Fruit fly (Drosophila melanogaster) whole organism: ENCODE measurements around the gene CG43448.

Experiments used
- CG8478 ChIP-seq: fragments of >200 bp; optimal IDR thresholded peaks from 2 replicates; lab custom pipeline; 2018; ENCODE audit warnings: inconsistent platforms
- Dll ChIP-seq: fragments of >200 bp; optimal IDR thresholded peaks from 2 replicates; lab custom pipeline; 2017
- EcR ChIP-seq, 2 experiments: fragments of >200 bp; optimal IDR thresholded peaks; 2 replicates each; lab custom pipeline; 2017; ENCODE audit warnings: missing biosample characterization in 2 of 2, missing genetic modification characterization in 2 of 2, missing genetic modification reagents in 2 of 2
- pan ChIP-seq: fragments of >200 bp; optimal IDR thresholded peaks from 2 replicates; lab custom pipeline; 2017
- psq ChIP-seq: fragments of >200 bp; optimal IDR thresholded peaks from 2 replicates; lab custom pipeline; 2017
- usp ChIP-seq: fragments of >200 bp; optimal IDR thresholded peaks from 2 replicates; lab custom pipeline; 2017; ENCODE audit warnings: missing biosample characterization, missing genetic modification characterization, mixed read lengths

The CG43448 gene

DNA sequence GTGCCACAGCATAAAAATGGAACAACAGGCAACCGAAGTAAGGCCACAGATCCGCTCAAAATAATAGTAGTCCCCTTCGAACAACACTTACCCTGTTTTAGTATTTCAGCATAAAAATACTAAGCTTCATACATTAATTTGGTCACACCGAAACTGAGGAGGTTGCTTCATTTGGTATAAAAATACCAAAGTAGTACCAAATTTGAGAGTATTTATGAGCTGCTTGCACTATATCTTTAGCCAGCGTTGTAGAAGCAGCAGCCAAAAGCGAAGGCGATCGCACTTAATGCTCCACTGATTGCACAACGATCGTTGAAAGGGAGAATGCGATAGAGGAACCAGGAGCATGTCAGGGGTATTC is 21.4 kb upstream of the CG43448 start:
- TF ChIP-seq CG8478 (lab: Kevin White, UChicago) (no peak), psq (lab: Kevin White, UChicago) (no peak), pan (no peak), EcR (GFP tag; optimal IDR thresholded peaks at IDR 0.05; lab: Kevin White, UChicago) (no peak), Dll (no peak), usp (GFP tag; lab: Kevin White, UChicago) (no peak)

DNA sequence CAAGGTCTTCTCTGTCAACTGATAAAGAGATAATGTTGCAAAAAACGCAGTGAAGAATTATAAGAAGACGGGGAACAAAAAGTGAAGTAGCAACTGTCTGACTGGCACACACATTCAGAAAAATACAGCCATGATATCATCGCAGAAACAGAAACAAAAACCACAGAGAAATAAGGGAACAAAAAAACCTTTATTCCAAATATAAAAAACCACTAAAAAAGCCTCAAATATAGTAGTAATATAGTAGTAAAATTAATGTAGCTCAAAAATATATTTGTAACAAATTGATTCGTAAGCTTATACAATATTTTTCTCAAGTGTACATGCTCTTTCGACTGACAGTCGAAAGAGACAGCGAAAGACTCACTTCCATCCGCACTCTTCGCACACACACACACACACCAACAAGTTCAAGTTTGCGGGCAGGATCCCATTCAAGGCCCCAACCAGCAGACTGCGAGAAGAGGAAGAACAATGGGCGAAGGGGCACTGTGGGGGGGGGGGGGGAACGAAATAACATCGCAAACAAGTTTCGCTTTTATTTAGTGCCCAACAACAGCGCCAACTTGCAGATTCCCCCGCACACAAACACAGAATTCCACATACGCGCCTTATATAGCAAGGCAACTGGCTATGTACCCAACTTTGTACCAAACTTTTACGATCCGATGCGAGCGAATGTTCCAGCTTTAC is 20.9 kb upstream of the CG43448 start:
- TF ChIP-seq usp (GFP tag; lab: Kevin White, UChicago): no peak
- TF ChIP-seq pan: no peak
- TF ChIP-seq psq (lab: Kevin White, UChicago): no peak
- no peak for TF ChIP-seq CG8478 (lab: Kevin White, UChicago)
- no peak for TF ChIP-seq EcR (GFP tag; optimal IDR thresholded peaks at IDR 0.05; lab: Kevin White, UChicago)
- no peak for TF ChIP-seq Dll

DNA sequence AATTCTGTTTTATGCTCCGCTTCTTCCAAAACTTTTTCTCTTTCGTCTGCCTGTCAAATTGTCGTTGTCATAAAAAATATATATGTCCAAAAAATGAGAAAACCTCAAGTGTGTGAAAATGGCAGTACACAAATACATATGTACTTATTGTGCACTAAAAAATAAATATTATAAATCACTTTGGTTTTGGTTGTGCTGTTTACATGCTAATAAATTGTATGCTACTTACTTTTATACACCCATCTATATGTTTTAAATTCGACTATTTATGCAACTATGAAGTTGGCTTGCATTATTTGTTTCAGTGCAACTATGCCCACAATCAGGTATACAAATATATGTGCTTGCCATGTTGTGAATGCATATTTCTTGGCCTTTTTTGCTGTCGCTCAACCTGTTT is 20.1 kb upstream of the CG43448 start:
- no peak for TF ChIP-seq pan
- no peak for TF ChIP-seq CG8478 (lab: Kevin White, UChicago)
- no peak for TF ChIP-seq Dll
- no peak for TF ChIP-seq EcR (GFP tag; optimal IDR thresholded peaks at IDR 0.05; lab: Kevin White, UChicago)

- no peak for TF ChIP-seq CG8478 (lab: Kevin White, UChicago)
These were observed 18.7 kb upstream of the CG43448 start for dm6 chr3R:30256233-30256632.

DNA sequence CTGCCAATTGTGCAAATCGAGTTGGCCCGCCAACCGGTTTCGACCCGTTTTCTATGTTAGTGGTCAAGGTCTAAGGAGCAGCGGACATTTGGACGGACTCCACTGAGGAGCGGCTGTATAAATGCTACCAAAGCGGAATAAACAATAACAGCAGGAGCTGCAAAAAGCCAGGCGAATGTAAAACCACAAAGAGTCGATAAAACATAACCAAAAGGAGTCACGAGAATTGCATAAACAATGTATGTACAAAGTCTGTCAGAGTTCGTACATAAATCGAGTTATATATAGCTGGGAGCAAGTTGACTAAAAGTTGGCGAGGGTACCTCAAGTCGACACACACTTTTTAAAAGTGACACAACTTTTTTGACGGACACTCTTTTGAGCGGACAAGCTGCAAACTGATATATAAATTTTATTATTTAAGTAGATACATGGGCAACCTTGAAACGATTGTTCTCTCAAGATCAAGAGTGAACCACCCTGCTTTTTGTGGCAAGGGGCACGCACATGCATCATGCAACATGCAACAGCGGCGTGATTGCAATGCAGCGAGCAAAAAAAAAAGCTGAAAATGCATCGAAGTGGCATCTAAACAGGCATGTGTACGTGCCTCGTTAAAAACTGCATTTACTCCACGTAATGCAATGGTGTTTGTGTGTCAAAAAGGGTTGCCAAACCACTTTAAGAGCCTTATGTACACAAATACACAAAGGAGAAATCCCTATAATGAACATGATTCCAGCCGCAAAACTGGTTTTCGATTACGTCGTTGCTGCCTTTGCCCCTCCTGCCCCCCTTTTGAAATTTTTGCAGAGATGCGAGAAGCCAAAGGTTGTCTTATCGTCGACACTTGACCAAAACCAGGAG is 18.0 kb upstream of the CG43448 start:
- TF ChIP-seq CG8478 (lab: Kevin White, UChicago) (no peak), EcR (GFP tag; optimal IDR thresholded peaks at IDR 0.05; lab: Kevin White, UChicago) (no peak), pan (no peak), psq (lab: Kevin White, UChicago) (no peak), Dll (no peak), usp (GFP tag; lab: Kevin White, UChicago) (no peak)

dm6 chr3R:30252882-30253281 is 15.3 kb upstream of the CG43448 start, which contains the start of gene CG18404:
CG18404 (plus strand) TSS chr3R:30253182.
- TF ChIP-seq EcR (GFP tag; optimal IDR thresholded peaks at IDR 0.05; lab: Kevin White, UChicago): no peak
- TF ChIP-seq CG8478 (lab: Kevin White, UChicago): no peak
- TF ChIP-seq pan: no peak
- no peak for TF ChIP-seq psq (lab: Kevin White, UChicago)
- no peak for TF ChIP-seq usp (GFP tag; lab: Kevin White, UChicago)
- TF ChIP-seq Dll: no peak

DNA sequence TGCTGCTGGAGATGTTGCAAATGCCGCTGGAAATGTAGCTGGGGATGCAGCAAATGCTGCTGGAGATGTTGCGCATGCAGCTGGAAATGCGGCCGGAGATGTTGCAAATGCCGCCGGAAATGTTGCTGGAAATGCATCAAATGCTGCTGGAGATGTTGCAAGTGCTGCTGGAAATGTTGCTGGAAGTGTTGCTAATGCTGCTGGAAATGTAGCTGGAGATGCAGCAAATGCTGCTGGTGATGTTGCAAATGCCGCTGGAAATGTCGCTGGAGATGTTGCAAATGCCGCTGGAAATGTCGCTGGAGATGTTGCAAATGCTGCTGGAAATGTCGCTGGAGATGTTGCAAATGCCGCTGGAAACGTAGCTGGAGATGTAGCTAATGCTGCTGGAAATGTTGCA is 14.8 kb upstream of the CG43448 start:
- no peak for TF ChIP-seq pan
- no peak for TF ChIP-seq CG8478 (lab: Kevin White, UChicago)
- no peak for TF ChIP-seq Dll
- no peak for TF ChIP-seq usp (GFP tag; lab: Kevin White, UChicago)
- no peak for TF ChIP-seq psq (lab: Kevin White, UChicago)
- no peak for TF ChIP-seq EcR (GFP tag; optimal IDR thresholded peaks at IDR 0.05; lab: Kevin White, UChicago)

DNA sequence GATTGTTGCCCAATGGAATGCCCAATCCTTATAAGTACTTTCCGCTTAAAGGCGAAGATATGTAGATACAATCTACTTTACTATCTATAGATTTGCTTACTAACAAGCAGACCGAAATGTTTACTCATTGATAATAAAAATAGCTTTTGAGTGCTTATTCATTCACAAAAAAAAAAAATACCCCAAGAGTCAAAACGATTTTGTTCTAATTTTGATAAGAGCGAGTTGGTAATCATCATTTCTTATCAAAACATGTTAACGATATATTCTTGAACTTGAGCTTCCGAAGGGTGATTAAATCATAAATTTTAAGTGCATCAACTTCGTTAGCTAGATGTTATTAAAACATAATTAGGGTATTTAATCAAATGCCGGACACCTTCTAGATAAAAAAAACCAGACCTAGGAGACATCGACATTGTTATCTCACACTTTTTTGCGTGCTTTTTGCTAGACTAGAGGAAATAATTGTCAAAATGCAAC is 13.0 kb upstream of the CG43448 start, which contains the start of gene CG9682:
TSS of gene CG9682 (plus strand) at position 433 of the 483 bp plus-strand sequence.
- TF ChIP-seq EcR (GFP tag; optimal IDR thresholded peaks at IDR 0.05; lab: Kevin White, UChicago): no peak
- no peak for TF ChIP-seq Dll
- TF ChIP-seq usp (GFP tag; lab: Kevin White, UChicago): no peak
- no peak for TF ChIP-seq CG8478 (lab: Kevin White, UChicago)

dm6 chr3R:30249283-30249682 is 11.7 kb upstream of the CG43448 start, which contains the start of gene CG34299:
CG34299 (plus strand) TSS chr3R:30249583.
- TF ChIP-seq EcR (GFP tag; optimal IDR thresholded peaks at IDR 0.05; lab: Kevin White, UChicago): no peak
- no peak for TF ChIP-seq pan
- TF ChIP-seq CG8478 (lab: Kevin White, UChicago): no peak

- no peak for TF ChIP-seq usp (GFP tag; lab: Kevin White, UChicago)
- no peak for TF ChIP-seq psq (lab: Kevin White, UChicago)
- no peak for TF ChIP-seq EcR (GFP tag; optimal IDR thresholded peaks at IDR 0.05; lab: Kevin White, UChicago)
- no peak for TF ChIP-seq pan
- no peak for TF ChIP-seq CG8478 (lab: Kevin White, UChicago)
- no peak for TF ChIP-seq Dll
These were observed 11.0 kb upstream of the CG43448 start for dm6 chr3R:30248565-30248964.

dm6 chr3R:30247802-30248363 is 10.3 kb upstream of the CG43448 start:
- TF ChIP-seq psq (lab: Kevin White, UChicago) (no peak), Dll (no peak), pan (no peak), CG8478 (lab: Kevin White, UChicago) (no peak), usp (GFP tag; lab: Kevin White, UChicago) (no peak), EcR (GFP tag; optimal IDR thresholded peaks at IDR 0.05; lab: Kevin White, UChicago) (no peak)

DNA sequence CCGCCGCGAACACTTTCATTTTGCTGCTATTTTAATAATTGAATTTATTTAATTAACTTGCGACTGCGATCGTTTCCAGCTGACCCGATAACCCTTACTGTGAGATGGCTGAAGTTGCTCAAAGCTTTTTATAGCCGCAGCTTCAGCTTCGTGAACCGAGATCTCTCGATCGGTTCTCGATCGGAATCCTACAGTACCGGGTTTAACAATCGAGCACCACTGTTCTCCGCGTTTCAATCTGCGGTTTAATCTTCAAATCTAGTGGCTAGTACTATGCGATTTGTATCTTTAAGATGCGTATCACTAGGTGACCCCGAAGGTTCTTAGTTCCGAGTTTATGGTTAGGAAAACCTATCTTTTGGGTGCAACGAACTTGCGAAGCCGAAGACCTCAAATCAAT is 9.1 kb upstream of the CG43448 start, which contains the start of gene CG9733:
TSS of gene CG9733 (minus strand) at position 101 of the 400 bp plus-strand sequence.
- TF ChIP-seq Dll (no peak), psq (lab: Kevin White, UChicago) (no peak), EcR (GFP tag; optimal IDR thresholded peaks at IDR 0.05; lab: Kevin White, UChicago) (no peak), pan (no peak), usp (GFP tag; lab: Kevin White, UChicago) (no peak), CG8478 (lab: Kevin White, UChicago) (no peak)
